Worm (Caenorhabditis elegans): ENCODE measurements around the gene Y75B8A.24.

- TF ChIP-seq snpc-4 (GFP tag; optimal IDR thresholded peaks at IDR 0.05) (no peak), snpc-4 (tag; optimal IDR thresholded peaks at IDR 0.05) (no peak), lsl-1 (GFP tag; optimal IDR thresholded peaks at IDR 0.05) (no peak), F37B4.10 (GFP tag; IDR thresholded peaks at IDR 0.05) (no peak), hlh-26 (GFP tag; conservative IDR thresholded peaks at IDR 0.05) (no peak), T26A5.8 (tag; optimal IDR thresholded peaks at IDR 0.05) (no peak), nfya-1 (tag; optimal IDR thresholded peaks at IDR 0.05; ENCODE audit: borderline replicate concordance, insufficient read depth) (no peak), dox-1 (GFP tag; IDR thresholded peaks at IDR 0.05) (no peak), ceh-79 (tag; optimal IDR thresholded peaks at IDR 0.05) (no peak)
Observed at ce11 chrIII:12297303-12297702, 23.8 kb upstream of the Y75B8A.24 start.
